Worm (Caenorhabditis elegans) whole organism, L4 larva: Measurements from ENCODE around the gene clec-34.

Source experiments
- ZK546.5 ChIP-seq, 2 experiments: sonication (generic microtip); optimal IDR thresholded peaks; 2 replicates each; lab custom pipeline; 2017; ENCODE audit warnings: missing biosample characterization in 2 of 2, missing genetic modification characterization in 2 of 2
- daf-8 ChIP-seq: fragments of 200-800 bp; sonication (Bioruptor generic); IDR thresholded peaks from 2 replicates; pipeline ENCODE4 v1.3.6; 2022; ENCODE audit warnings: missing genetic modification characterization, missing compliant biosample characterization
- jun-1 ChIP-seq: fragments of 150-350 bp; optimal IDR thresholded peaks from 2 replicates; lab custom pipeline; 2014; ENCODE audit warnings: missing biosample characterization, missing genetic modification reagents, missing genetic modification characterization
- lsy-2 ChIP-seq, 2 experiments: fragments of 150-350 bp in 1 of 2; sonication (generic microtip) in 1 of 2; optimal IDR thresholded peaks; 2 replicates each; lab custom pipeline; 2014 to 2017; ENCODE audit warnings: missing biosample characterization in 2 of 2, missing genetic modification characterization in 2 of 2
- madf-9 ChIP-seq: fragments of 200-800 bp; sonication (Bioruptor generic); conservative IDR thresholded peaks from 2 replicates; pipeline ENCODE4 v1.3.6; 2022; ENCODE audit warnings: missing genetic modification reagents, missing genetic modification characterization, missing compliant biosample characterization
- mep-1 ChIP-seq: fragments of 150-350 bp; sonication (generic microtip); optimal IDR thresholded peaks from 3 replicates; lab custom pipeline; 2014; ENCODE audit warnings: missing biosample characterization, missing genetic modification characterization
- nhr-42 ChIP-seq: fragments of 200-800 bp; sonication (Bioruptor generic); IDR thresholded peaks from 2 replicates; pipeline ENCODE4 v1.3.6; 2022; ENCODE audit warnings: missing genetic modification characterization, missing compliant biosample characterization
- unc-62 ChIP-seq, 3 experiments: fragments of 150-350 bp in 1 of 3; sonication (generic microtip); optimal IDR thresholded peaks in 2 of 3; peaks in 1 of 3; 1 replicate in 1 of 3; 2 replicates in 2 of 3; lab custom pipeline; 2014 to 2017; ENCODE audit warnings: missing biosample characterization in 3 of 3, missing genetic modification characterization in 3 of 3, missing genetic modification reagents in 3 of 3, missing genotype in 1 of 3

- TF ChIP-seq jun-1 (tag; lab: Kevin White, UChicago) (no peak), lsy-2 (tag; optimal IDR thresholded peaks at IDR 0.05; lab: Kevin White, UChicago) (no peak), nhr-42 (GFP tag; lab: Robert Waterston, UW) (no peak), ZK546.5 (tag; optimal IDR thresholded peaks at IDR 0.05; lab: Kevin White, UChicago) (no peak), daf-8 (GFP tag; lab: Robert Waterston, UW) (no peak), mep-1 (tag; lab: Kevin White, UChicago) (no peak), unc-62 (GFP tag; optimal IDR thresholded peaks at IDR 0.05 in 1 of 2; lab: Kevin White, UChicago) (no peak), unc-62 (tag; optimal IDR thresholded peaks at IDR 0.05; lab: Kevin White, UChicago) (no peak), madf-9 (GFP tag; lab: Robert Waterston, UW) (no peak)
These were observed 43.1 kb downstream of the clec-34 start for ce11 chrV:16778540-16779280.
